Worm (Caenorhabditis elegans) whole organism, L1 larva: ENCODE measurements around the gene rol-6.

Experiments
- aly-2 ChIP-seq: fragments of 150-350 bp; optimal IDR thresholded peaks from 2 replicates; lab custom pipeline; 2014; ENCODE audit warnings: missing biosample characterization, missing genetic modification characterization
- ces-1 ChIP-seq: fragments of 150-350 bp; optimal IDR thresholded peaks from 2 replicates; lab custom pipeline; 2014; ENCODE audit warnings: missing biosample characterization, missing genetic modification reagents, missing genetic modification characterization
- pag-3 ChIP-seq: sonication (generic microtip); optimal IDR thresholded peaks from 2 replicates; lab custom pipeline; 2017; ENCODE audit warnings: missing genetic modification characterization, mild to moderate bottlenecking, missing compliant biosample characterization, antibody characterized with exemption, borderline replicate concordance; ENCODE audit not compliant: insufficient read depth

DNA sequence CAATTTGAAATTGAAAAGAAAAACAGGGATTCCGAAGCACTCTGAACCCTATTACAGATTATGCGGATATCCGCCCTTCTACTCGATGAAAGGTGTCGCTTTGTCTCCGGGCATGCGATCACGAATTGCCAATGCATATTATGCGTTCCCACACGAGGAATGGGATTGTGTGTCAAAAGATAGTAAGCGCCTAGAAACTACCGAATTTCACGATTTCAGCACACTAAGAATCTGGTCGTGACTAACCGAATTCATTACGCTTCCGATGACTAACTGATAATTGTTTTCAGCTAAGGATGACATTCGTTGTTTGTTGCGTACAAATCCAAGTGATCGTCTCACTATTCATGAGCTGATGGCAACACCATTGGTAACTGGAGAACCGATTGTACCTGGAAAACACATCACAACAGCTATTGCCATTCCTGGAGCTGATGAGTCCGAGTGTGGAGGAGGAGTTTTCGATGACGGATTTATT, 13.5 kb downstream of the rol-6 start:
- TF ChIP-seq ces-1 (GFP tag; lab: Kevin White, UChicago) (no peak), aly-2 (no peak), pag-3 (tag; lab: Kevin White, UChicago) (no peak)
